Fruit fly (Drosophila melanogaster) whole organism, adult: ENCODE results near the gene Megf8.

Experiments used
- CG11617 ChIP-seq: fragments of 200-800 bp; sonication (Bioruptor generic); optimal IDR thresholded peaks from 2 replicates; lab custom pipeline; 2017; ENCODE audit warnings: mild to moderate bottlenecking, missing biosample characterization, missing genetic modification reagents, missing genetic modification characterization
- CG12768 ChIP-seq: fragments of 200-800 bp; sonication (Bioruptor generic); optimal IDR thresholded peaks from 2 replicates; lab custom pipeline; 2017; ENCODE audit warnings: missing biosample characterization, missing genetic modification characterization, mild to moderate bottlenecking, moderate library complexity, missing genetic modification reagents
- CG14711 ChIP-seq: fragments of 200-800 bp; sonication (Bioruptor generic); optimal IDR thresholded peaks from 2 replicates; lab custom pipeline; 2018; ENCODE audit warnings: missing biosample characterization, mild to moderate bottlenecking, missing genetic modification characterization, moderate library complexity
- CG1620 ChIP-seq: fragments of 200-800 bp; sonication (Bioruptor generic); optimal IDR thresholded peaks from 2 replicates; lab custom pipeline; 2016; ENCODE audit warnings: missing biosample characterization, missing genetic modification characterization
- CG33017 ChIP-seq: fragments of 200-800 bp; sonication (Bioruptor generic); optimal IDR thresholded peaks from 2 replicates; lab custom pipeline; 2018; ENCODE audit warnings: missing biosample characterization, mild to moderate bottlenecking, missing genetic modification characterization, moderate library complexity
- CG5204 ChIP-seq: fragments of 200-800 bp; sonication (Bioruptor generic); optimal IDR thresholded peaks from 2 replicates; lab custom pipeline; 2016; ENCODE audit warnings: missing biosample characterization, missing genetic modification characterization
- CG7045 ChIP-seq: fragments of 200-800 bp; sonication (Bioruptor generic); optimal IDR thresholded peaks from 2 replicates; lab custom pipeline; 2017; ENCODE audit warnings: missing biosample characterization, mild to moderate bottlenecking, missing genetic modification characterization
- CG7101 ChIP-seq: fragments of 200-800 bp; sonication (Bioruptor generic); optimal IDR thresholded peaks from 2 replicates; lab custom pipeline; 2018; ENCODE audit warnings: missing biosample characterization, mild to moderate bottlenecking, missing genetic modification characterization, moderate library complexity
- Clk ChIP-seq: fragments of 200-800 bp; sonication (Bioruptor generic); optimal IDR thresholded peaks from 2 replicates; lab custom pipeline; 2017; ENCODE audit warnings: missing biosample characterization, missing genetic modification characterization
- Crg-1 ChIP-seq: fragments of 200-800 bp; sonication (Bioruptor generic); optimal IDR thresholded peaks from 2 replicates; lab custom pipeline; 2016; ENCODE audit warnings: missing biosample characterization, missing genetic modification characterization
- Hr96 ChIP-seq: fragments of 200-800 bp; sonication (Bioruptor generic); optimal IDR thresholded peaks from 2 replicates; lab custom pipeline; 2016; ENCODE audit warnings: missing biosample characterization, missing genetic modification characterization
- Mnt ChIP-seq: fragments of 200-800 bp; sonication (Bioruptor generic); optimal IDR thresholded peaks from 2 replicates; lab custom pipeline; 2016; ENCODE audit warnings: missing biosample characterization, mild to moderate bottlenecking, missing genetic modification characterization
- bab1 ChIP-seq: fragments of 200-800 bp; sonication (Bioruptor generic); optimal IDR thresholded peaks from 3 replicates; lab custom pipeline; 2019; ENCODE audit warnings: missing biosample characterization, mild to moderate bottlenecking, missing genetic modification characterization, moderate library complexity
- cic ChIP-seq: fragments of 200-800 bp; sonication (Bioruptor generic); optimal IDR thresholded peaks from 2 replicates; lab custom pipeline; 2017; ENCODE audit warnings: missing biosample characterization, mild to moderate bottlenecking, missing genetic modification characterization, moderate library complexity
- cnc ChIP-seq, 2 experiments: fragments of >200 bp; optimal IDR thresholded peaks; 2 replicates each; lab custom pipeline; 2017
- kay ChIP-seq: fragments of 200-800 bp; sonication (Bioruptor generic); peaks from one replicate; lab custom pipeline; 2016; ENCODE audit warnings: missing biosample characterization, missing genetic modification characterization, borderline replicate concordance
- ovo ChIP-seq: fragments of 200-800 bp; sonication (Bioruptor generic); optimal IDR thresholded peaks from 2 replicates; lab custom pipeline; 2016; ENCODE audit warnings: missing biosample characterization, missing genetic modification characterization
- pad ChIP-seq: fragments of 200-800 bp; sonication (Bioruptor generic); optimal IDR thresholded peaks from 3 replicates; lab custom pipeline; 2017; ENCODE audit warnings: missing biosample characterization, missing genetic modification characterization, mild to moderate bottlenecking, moderate library complexity, missing genetic modification reagents
- tj ChIP-seq: fragments of 200-800 bp; sonication (Bioruptor generic); optimal IDR thresholded peaks from 3 replicates; lab custom pipeline; 2017; ENCODE audit warnings: missing biosample characterization, mild to moderate bottlenecking, missing genetic modification characterization, moderate library complexity
- toe ChIP-seq: fragments of 200-800 bp; sonication (Bioruptor generic); optimal IDR thresholded peaks from 2 replicates; lab custom pipeline; 2016; ENCODE audit warnings: missing biosample characterization, missing genetic modification characterization

The Megf8 gene

DNA sequence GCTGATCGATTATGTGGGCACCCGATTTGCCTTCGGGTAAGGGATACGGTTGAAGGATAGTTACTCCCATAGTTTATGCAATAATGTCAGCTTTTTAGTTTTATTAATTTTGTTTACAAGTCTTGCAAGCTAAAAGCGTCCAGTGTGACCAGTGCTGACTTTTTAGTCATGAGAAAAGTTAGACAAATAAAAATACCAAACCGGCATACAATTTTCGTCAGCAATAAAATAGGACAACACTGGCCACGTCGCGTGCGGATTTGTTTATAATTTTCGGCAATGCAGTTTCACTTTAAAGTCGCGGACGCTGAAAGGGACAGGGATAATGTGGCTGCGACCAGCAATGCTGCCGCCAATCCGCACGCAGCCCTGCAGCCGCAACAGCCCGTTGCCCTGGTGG is 29.4 kb downstream of the Megf8 start, which contains the start of the genes MED20 and Trf:
TSS of gene MED20 (minus strand) at position 157 of the 400 bp plus-strand sequence.
TSS of gene Trf (plus strand) at position 204 of the 400 bp plus-strand sequence.
- TF ChIP-seq ovo (no peak), Mnt (GFP tag; lab: Kevin White, UChicago) (peak; percentile 83), bab1 (GFP tag; lab: Kevin White, UChicago) (peak; percentile 37), cic (GFP tag; lab: Kevin White, UChicago) (no peak), Clk (GFP tag; lab: Kevin White, UChicago) (no peak), CG7101 (tag; lab: Kevin White, UChicago) (no peak), CG12768 (no peak), CG1620 (GFP tag; lab: Kevin White, UChicago) (no peak), CG14711 (tag; lab: Kevin White, UChicago) (no peak), CG7045 (GFP tag; lab: Kevin White, UChicago) (no peak), CG5204 (no peak), CG33017 (tag; lab: Kevin White, UChicago) (no peak), tj (GFP tag; lab: Kevin White, UChicago) (no peak)

DNA sequence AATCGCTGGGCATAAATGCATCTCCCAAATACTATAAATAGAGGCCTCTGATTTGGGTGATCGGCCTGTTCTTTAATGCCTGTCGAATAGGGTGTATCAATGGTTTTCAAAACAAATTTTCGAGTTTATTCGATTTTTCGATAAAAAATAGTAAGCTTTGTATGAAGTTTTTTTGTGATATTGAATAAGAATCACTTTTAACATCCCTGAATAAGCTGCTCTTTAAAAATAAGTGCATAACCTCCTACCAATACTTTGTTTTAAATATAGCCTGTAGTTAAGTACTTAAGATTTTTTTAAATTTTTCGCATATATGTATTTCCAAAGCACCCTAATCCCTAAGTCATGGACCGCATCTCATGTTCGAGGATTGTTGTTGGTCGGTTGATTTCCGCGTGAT is 37.4 kb downstream of the Megf8 start:
- TF ChIP-seq CG14711 (tag; lab: Kevin White, UChicago) (no peak), Hr96 (no peak), toe (GFP tag; lab: Kevin White, UChicago) (no peak), cnc (optimal IDR thresholded peaks at IDR 0.05; lab: Kevin White, UChicago) (no peak), CG7101 (tag; lab: Kevin White, UChicago) (no peak), CG33017 (tag; lab: Kevin White, UChicago) (no peak), Clk (GFP tag; lab: Kevin White, UChicago) (no peak), CG7045 (GFP tag; lab: Kevin White, UChicago) (no peak)

dm6 chr2L:8081640-8082485 is 38.6 kb downstream of the Megf8 start:
- TF ChIP-seq Clk (GFP tag; lab: Kevin White, UChicago) (no peak), CG11617 (GFP tag; lab: Kevin White, UChicago) (peak; percentile 77), CG7101 (tag; lab: Kevin White, UChicago) (peak; percentile 57), CG33017 (tag; lab: Kevin White, UChicago) (peak; percentile 63), tj (GFP tag; lab: Kevin White, UChicago) (peak; percentile 24), CG7045 (GFP tag; lab: Kevin White, UChicago) (no peak), CG1620 (GFP tag; lab: Kevin White, UChicago) (no peak), CG14711 (tag; lab: Kevin White, UChicago) (peak; percentile 50), cic (GFP tag; lab: Kevin White, UChicago) (no peak), kay (GFP tag; lab: Kevin White, UChicago) (no peak), ovo (no peak)

DNA sequence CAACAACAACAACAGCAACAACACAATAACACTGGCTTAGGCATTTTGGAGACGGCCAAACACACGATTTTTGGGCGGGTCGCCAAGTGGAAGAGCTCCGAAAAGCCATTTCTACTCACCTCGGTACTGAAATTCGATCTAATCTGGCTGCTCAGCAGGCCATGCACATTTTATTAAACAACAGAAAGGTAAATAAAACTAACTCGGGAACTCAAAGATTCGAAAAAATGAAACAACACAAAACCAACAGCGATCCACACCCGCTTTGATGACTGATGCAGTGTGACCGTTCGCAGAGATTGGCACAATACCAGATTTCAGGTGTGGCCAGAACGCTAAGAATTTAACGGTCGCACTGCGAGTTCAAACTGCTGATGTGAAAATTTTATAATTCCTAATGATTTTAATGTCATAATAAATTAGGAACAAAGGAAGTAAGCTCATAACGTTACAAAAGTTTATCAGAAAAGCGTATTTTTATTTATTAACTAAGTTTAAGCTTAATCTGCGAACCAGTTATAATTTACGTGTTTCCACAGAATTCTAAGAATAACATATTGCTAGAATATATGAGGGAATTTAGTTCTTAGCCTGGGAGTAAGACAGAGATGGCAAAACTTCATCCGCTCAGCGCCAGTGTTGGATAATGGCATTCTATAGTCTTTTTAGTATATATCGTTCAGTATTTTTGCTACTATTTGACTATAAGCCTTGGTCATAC is 39.6 kb downstream of the Megf8 start, which contains the start of gene Mcr:
TSS of gene Mcr (minus strand) at position 291 of the 721 bp plus-strand sequence.
- TF ChIP-seq CG12768, result no peak
- no peak for TF ChIP-seq cnc (optimal IDR thresholded peaks at IDR 0.05; lab: Kevin White, UChicago)
- TF ChIP-seq Clk (GFP tag; lab: Kevin White, UChicago), result no peak
- no peak for TF ChIP-seq CG7101 (tag; lab: Kevin White, UChicago)
- peak; percentile 33 for TF ChIP-seq pad (GFP tag; lab: Kevin White, UChicago)
- no peak for TF ChIP-seq cic (GFP tag; lab: Kevin White, UChicago)
- TF ChIP-seq tj (GFP tag; lab: Kevin White, UChicago), result peak; percentile 4
- TF ChIP-seq CG1620 (GFP tag; lab: Kevin White, UChicago), result no peak
- no peak for TF ChIP-seq CG14711 (tag; lab: Kevin White, UChicago)
- TF ChIP-seq CG5204, result no peak
- TF ChIP-seq toe (GFP tag; lab: Kevin White, UChicago), result no peak
- peak; percentile 42 for TF ChIP-seq bab1 (GFP tag; lab: Kevin White, UChicago)
- TF ChIP-seq Mnt (GFP tag; lab: Kevin White, UChicago), result no peak

DNA sequence CACCGCTTCAGTTG is 39.9 kb downstream of the Megf8 start, which contains the start of gene Bsg:
TSS of gene Bsg (plus strand) at position 8 of the 14 bp plus-strand sequence.
- TF ChIP-seq CG14711 (tag; lab: Kevin White, UChicago) (no peak), Clk (GFP tag; lab: Kevin White, UChicago) (no peak), CG1620 (GFP tag; lab: Kevin White, UChicago) (no peak), CG11617 (GFP tag; lab: Kevin White, UChicago) (no peak), tj (GFP tag; lab: Kevin White, UChicago) (no peak), CG5204 (no peak), CG12768 (no peak), CG7045 (GFP tag; lab: Kevin White, UChicago) (no peak)

- TF ChIP-seq Mnt (GFP tag; lab: Kevin White, UChicago) (peak; percentile 58), CG5204 (no peak), ovo (no peak), CG14711 (tag; lab: Kevin White, UChicago) (peak; percentile 98), pad (GFP tag; lab: Kevin White, UChicago) (no peak), cic (GFP tag; lab: Kevin White, UChicago) (peak; percentile 68), tj (GFP tag; lab: Kevin White, UChicago) (no peak), CG12768 (no peak), CG11617 (GFP tag; lab: Kevin White, UChicago) (no peak), CG7045 (GFP tag; lab: Kevin White, UChicago) (no peak), Hr96 (no peak), Clk (GFP tag; lab: Kevin White, UChicago) (no peak), bab1 (GFP tag; lab: Kevin White, UChicago) (peak; percentile 62), Crg-1 (GFP tag; lab: Kevin White, UChicago) (no peak), CG1620 (GFP tag; lab: Kevin White, UChicago) (no peak), cnc (optimal IDR thresholded peaks at IDR 0.05; lab: Kevin White, UChicago) (no peak), CG33017 (tag; lab: Kevin White, UChicago) (peak; percentile 25), kay (GFP tag; lab: Kevin White, UChicago) (peak; percentile 33), toe (GFP tag; lab: Kevin White, UChicago) (no peak), CG7101 (tag; lab: Kevin White, UChicago) (peak; percentile 20)
These were observed 40.4 kb downstream of the Megf8 start for dm6 chr2L:8083427-8084295.
